Worm (Caenorhabditis elegans): ENCODE data around the gene D2023.4.
A peak's percentile ranks its signal among the peaks of the same experiment; 100 is the strongest.

The D2023.4 gene

ce11 chrV:11787742-11788238, 37.8 kb downstream of the D2023.4 start, which contains the start of gene F55A11.8 (continued):
- TF ChIP-seq egl-18 (GFP tag; IDR thresholded peaks at IDR 0.05) (no peak), dpff-1 (tag; optimal IDR thresholded peaks at IDR 0.05) (no peak), K11D2.4 (GFP tag; IDR thresholded peaks at IDR 0.05) (no peak), F37B4.10 (GFP tag; IDR thresholded peaks at IDR 0.05) (no peak), B0019.2 (GFP tag; conservative IDR thresholded peaks at IDR 0.05) (no peak), K12H6.12 (tag; optimal IDR thresholded peaks at IDR 0.05) (no peak), sdz-38 (tag; optimal IDR thresholded peaks at IDR 0.05) (no peak), efl-1 (GFP tag; optimal IDR thresholded peaks at IDR 0.05) (peak; percentile 64), nfyb-1 (GFP tag; IDR thresholded peaks at IDR 0.05) (no peak), somi-1 (GFP tag; optimal IDR thresholded peaks at IDR 0.05) (no peak), pbrm-1 (GFP tag; IDR thresholded peaks at IDR 0.05) (no peak), ceh-58 (GFP tag; IDR thresholded peaks at IDR 0.05) (no peak), akir-1 (GFP tag; optimal IDR thresholded peaks at IDR 0.05) (no peak), madf-6 (GFP tag; IDR thresholded peaks at IDR 0.05) (peak; percentile 89), mes-4 (tag; optimal IDR thresholded peaks at IDR 0.05) (no peak), attf-6 (GFP tag; IDR thresholded peaks at IDR 0.05) (no peak), Y53F4B.3 (GFP tag; IDR thresholded peaks at IDR 0.05) (no peak), him-1 (tag; optimal IDR thresholded peaks at IDR 0.05) (peak; percentile 50), ztf-6 (GFP tag; IDR thresholded peaks at IDR 0.05) (no peak), nhr-90 (tag; optimal IDR thresholded peaks at IDR 0.05) (no peak), snpc-4 (GFP tag; optimal IDR thresholded peaks at IDR 0.05) (no peak), snpc-4 (tag; optimal IDR thresholded peaks at IDR 0.05) (no peak), ceh-79 (tag; optimal IDR thresholded peaks at IDR 0.05) (no peak), ztf-26 (tag; optimal IDR thresholded peaks at IDR 0.05) (no peak), die-1 (tag; optimal IDR thresholded peaks at IDR 0.05) (no peak), Y56A3A.18 (GFP tag; IDR thresholded peaks at IDR 0.05) (no peak), madf-3 (GFP tag; IDR thresholded peaks at IDR 0.05) (0 out of 2 replicates have a peak, but pooled peaks have one; percentile 55), ztf-22 (GFP tag; optimal IDR thresholded peaks at IDR 0.05) (no peak), sptf-2 (GFP tag; optimal IDR thresholded peaks at IDR 0.05) (no peak), lag-1 (GFP tag; IDR thresholded peaks at IDR 0.05) (no peak), F55B11.4 (tag; optimal IDR thresholded peaks at IDR 0.05; ENCODE audit: borderline replicate concordance, insufficient read depth) (no peak), hsf-1 (GFP tag; IDR thresholded peaks at IDR 0.05) (no peak), dox-1 (GFP tag; IDR thresholded peaks at IDR 0.05) (no peak), bed-1 (GFP tag; IDR thresholded peaks at IDR 0.05) (no peak), B0261.1 (tag; optimal IDR thresholded peaks at IDR 0.05) (no peak), chd-7 (tag; optimal IDR thresholded peaks at IDR 0.05) (no peak), madf-10 (tag; optimal IDR thresholded peaks at IDR 0.05) (no peak), F57A8.1 (GFP tag; optimal IDR thresholded peaks at IDR 0.05) (no peak), C17E4.6 (GFP tag; IDR thresholded peaks at IDR 0.05) (no peak), Y67H2A.10 (GFP tag; conservative IDR thresholded peaks at IDR 0.05) (no peak), ceh-40 (GFP tag; IDR thresholded peaks at IDR 0.05) (no peak), Y53G8AR.9 (GFP tag; conservative IDR thresholded peaks at IDR 0.05) (no peak), lin-26 (GFP tag; IDR thresholded peaks at IDR 0.05) (no peak), pha-4 (tag; optimal IDR thresholded peaks at IDR 0.05) (no peak), nhr-120 (GFP tag; IDR thresholded peaks at IDR 0.05) (no peak), ceh-27 (GFP tag; optimal IDR thresholded peaks at IDR 0.05) (no peak), rpc-1 (optimal IDR thresholded peaks at IDR 0.05) (no peak), rpc-1 (tag; optimal IDR thresholded peaks at IDR 0.05) (no peak), F49E8.2 (tag; optimal IDR thresholded peaks at IDR 0.05; ENCODE audit: insufficient read depth) (peak; percentile 25), egl-44 (GFP tag; IDR thresholded peaks at IDR 0.05) (no peak), lin-35 (GFP tag; optimal IDR thresholded peaks at IDR 0.05) (no peak)

Data from whole organism, young adult.